Fruit fly (Drosophila melanogaster): Measurements from ENCODE around the gene CecC.

Gene CecC

dm6 chr3R:30198793-30199192, 17.5 kb upstream of the CecC start (continued):
- TF ChIP-seq HLH4C (GFP tag; IDR thresholded peaks at IDR 0.05; ENCODE audit: partially characterized antibody) (no peak), jing (GFP tag; optimal IDR thresholded peaks at IDR 0.05) (no peak), Hr78 (GFP tag; optimal IDR thresholded peaks at IDR 0.05) (no peak), rib (GFP tag; IDR thresholded peaks at IDR 0.05) (peak; percentile 36; the same call in 1 of the 2 replicates), CG15696 (tag; optimal IDR thresholded peaks at IDR 0.05) (no peak), run (tag; optimal IDR thresholded peaks at IDR 0.05) (no peak), odd (GFP tag; optimal IDR thresholded peaks at IDR 0.05) (peak; percentile 16), CG13624 (GFP tag; optimal IDR thresholded peaks at IDR 0.05) (no peak), bsh (GFP tag; optimal IDR thresholded peaks at IDR 0.05) (peak in 1 of 2 experiments; percentile 6), sna (GFP tag; IDR thresholded peaks at IDR 0.05; ENCODE audit: partially characterized antibody) (no peak), tup (GFP tag; optimal IDR thresholded peaks at IDR 0.05) (no peak), Stat92E (GFP tag; optimal IDR thresholded peaks at IDR 0.05) (no peak), CG9215 (GFP tag; IDR thresholded peaks at IDR 0.05) (no peak), Sox100B (GFP tag; optimal IDR thresholded peaks at IDR 0.05) (no peak), Optix (GFP tag; IDR thresholded peaks at IDR 0.05) (no peak), ems (GFP tag; optimal IDR thresholded peaks at IDR 0.05) (no peak), dm (GFP tag; optimal IDR thresholded peaks at IDR 0.05) (no peak), CG10979 (tag; optimal IDR thresholded peaks at IDR 0.05) (no peak), Hr3 (GFP tag; optimal IDR thresholded peaks at IDR 0.05) (no peak), esg (GFP tag; conservative IDR thresholded peaks at IDR 0.05) (no peak), CG16863 (GFP tag; optimal IDR thresholded peaks at IDR 0.05) (no peak), CG14860 (GFP tag; IDR thresholded peaks at IDR 0.05; ENCODE audit: partially characterized antibody) (no peak), CG31224 (GFP tag; IDR thresholded peaks at IDR 0.05) (no peak), inv (GFP tag; IDR thresholded peaks at IDR 0.05; ENCODE audit: partially characterized antibody) (no peak), MBD-R2 (GFP tag; IDR thresholded peaks at IDR 0.05) (peak; percentile 14; the same call in 1 of the 2 replicates), Dip3 (GFP tag; optimal IDR thresholded peaks at IDR 0.05) (no peak), kay (GFP tag; optimal IDR thresholded peaks at IDR 0.05) (no peak), ssp (GFP tag; IDR thresholded peaks at IDR 0.05) (no peak), tgo (GFP tag; IDR thresholded peaks at IDR 0.05) (no peak), CG14667 (GFP tag; IDR thresholded peaks at IDR 0.05) (no peak), Hmr (GFP tag; optimal IDR thresholded peaks at IDR 0.05) (peak; percentile 79), CG2202 (tag; optimal IDR thresholded peaks at IDR 0.05) (no peak), tna (GFP tag; IDR thresholded peaks at IDR 0.05; ENCODE audit: partially characterized antibody) (no peak), sim (GFP tag; IDR thresholded peaks at IDR 0.05) (no peak), NFAT (GFP tag; IDR thresholded peaks at IDR 0.05) (no peak), CG6683 (GFP tag; optimal IDR thresholded peaks at IDR 0.05) (peak; percentile 15), h (optimal IDR thresholded peaks at IDR 0.05) (no peak), Doc3 (GFP tag; IDR thresholded peaks at IDR 0.05; ENCODE audit: partially characterized antibody) (no peak), fd64A (GFP tag; optimal IDR thresholded peaks at IDR 0.05) (no peak), HLH3B (GFP tag; IDR thresholded peaks at IDR 0.05) (peak; percentile 11; the same call in 1 of the 2 replicates), amos (GFP tag; IDR thresholded peaks at IDR 0.05; ENCODE audit: partially characterized antibody) (no peak), CG2875 (GFP tag; optimal IDR thresholded peaks at IDR 0.05) (no peak), Sox102F (GFP tag; optimal IDR thresholded peaks at IDR 0.05) (no peak), dmrt99B (tag; optimal IDR thresholded peaks at IDR 0.05) (no peak), sd (tag; optimal IDR thresholded peaks at IDR 0.05) (no peak), toy (GFP tag; IDR thresholded peaks at IDR 0.05) (no peak), fu2 (GFP tag; optimal IDR thresholded peaks at IDR 0.05) (no peak), H15 (GFP tag; IDR thresholded peaks at IDR 0.05) (no peak), trem (tag; optimal IDR thresholded peaks at IDR 0.05) (no peak), vvl (GFP tag; IDR thresholded peaks at IDR 0.05) (no peak), zf30C (GFP tag; optimal IDR thresholded peaks at IDR 0.05) (no peak)

Data from whole organism, embryonic.